Fruit fly (Drosophila melanogaster): ENCODE measurements around the gene CG8353.

DNA sequence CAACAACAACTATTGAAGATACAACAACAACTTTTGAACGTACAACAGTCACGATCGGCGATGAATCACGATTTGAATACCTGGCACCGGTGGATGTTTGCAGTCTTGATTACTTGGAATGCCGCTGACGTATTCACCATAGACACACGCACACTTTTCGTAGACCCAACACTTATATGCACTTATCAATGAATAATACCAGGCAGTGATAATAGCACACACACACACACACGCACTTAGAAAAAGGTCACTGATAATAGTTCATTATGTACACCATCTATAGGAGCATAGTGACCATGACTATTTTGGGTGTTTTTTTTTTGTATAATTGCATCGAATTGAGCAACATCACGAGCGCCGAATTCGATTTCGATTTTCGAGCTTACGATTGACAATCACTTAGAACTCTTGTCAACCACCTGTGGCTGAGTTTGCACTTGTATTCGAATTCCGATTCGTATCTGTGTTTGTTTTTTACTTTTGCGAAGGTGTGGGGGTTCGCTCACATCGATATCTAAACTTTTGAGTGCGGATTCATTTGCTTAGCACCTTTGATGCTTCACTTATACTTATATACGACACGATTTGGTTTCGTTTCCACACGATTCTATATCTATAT is 25.3 kb downstream of the CG8353 start:
- TF ChIP-seq CG12605 (GFP tag; IDR thresholded peaks at IDR 0.05) (no peak), EcR (GFP tag; optimal IDR thresholded peaks at IDR 0.05) (no peak), gl (tag; optimal IDR thresholded peaks at IDR 0.05) (no peak)
